Fruit fly (Drosophila melanogaster) whole organism, embryonic: ENCODE measurements around the gene dock.
A peak's percentile ranks its signal among the peaks of the same experiment; 100 is the strongest.

Source experiments
- Abd-B ChIP-seq: fragments of 200-800 bp; sonication (Bioruptor generic); optimal IDR thresholded peaks from 2 replicates; lab custom pipeline; 2018; ENCODE audit warnings: missing biosample characterization, mild to moderate bottlenecking, missing genetic modification characterization, moderate library complexity
- B-H2 ChIP-seq: fragments of 200-800 bp; sonication (Bioruptor generic); optimal IDR thresholded peaks from 2 replicates; lab custom pipeline; 2018; ENCODE audit warnings: missing biosample characterization, mild to moderate bottlenecking, missing genetic modification characterization
- Bdp1 ChIP-seq: fragments of 200-800 bp; sonication (Bioruptor generic); optimal IDR thresholded peaks from 3 replicates; lab custom pipeline; 2016; ENCODE audit warnings: missing biosample characterization, missing genetic modification characterization
- Bteb2 ChIP-seq: fragments of 200-800 bp; sonication (Bioruptor generic); optimal IDR thresholded peaks from 2 replicates; lab custom pipeline; 2016; ENCODE audit warnings: missing biosample characterization, missing genetic modification characterization
- CG10147 ChIP-seq: fragments of 200-800 bp; sonication (Bioruptor generic); optimal IDR thresholded peaks from 2 replicates; lab custom pipeline; 2019; ENCODE audit warnings: missing biosample characterization, mild to moderate bottlenecking, missing genetic modification characterization, moderate library complexity
- CG10654 ChIP-seq: fragments of 200-800 bp; sonication (Bioruptor generic); optimal IDR thresholded peaks from 2 replicates; lab custom pipeline; 2016; ENCODE audit warnings: missing biosample characterization, missing genetic modification characterization
- CG10979 ChIP-seq: fragments of 200-800 bp; sonication (Bioruptor generic); optimal IDR thresholded peaks from 2 replicates; lab custom pipeline; 2018; ENCODE audit warnings: missing biosample characterization, mild to moderate bottlenecking, missing genetic modification characterization, moderate library complexity
- CG11695 ChIP-seq: fragments of 200-800 bp; sonication (Bioruptor generic); IDR thresholded peaks from 3 replicates; pipeline ENCODE4 v1.3.6; 2022; ENCODE audit warnings: missing biosample characterization, missing genetic modification characterization
- CG12744 ChIP-seq: fragments of 200-800 bp; sonication (Bioruptor generic); optimal IDR thresholded peaks from 2 replicates; lab custom pipeline; 2016; ENCODE audit warnings: missing biosample characterization, missing genetic modification characterization
- CG15269 ChIP-seq: fragments of 200-800 bp; sonication (Bioruptor generic); optimal IDR thresholded peaks from 2 replicates; lab custom pipeline; 2018; ENCODE audit warnings: missing biosample characterization, mild to moderate bottlenecking, missing genetic modification characterization, moderate library complexity
- CG17361 ChIP-seq: fragments of 200-800 bp; sonication (Bioruptor generic); IDR thresholded peaks from 3 replicates; pipeline ENCODE4 v1.3.6; 2022; ENCODE audit warnings: missing biosample characterization, missing genetic modification characterization
- CG17385 ChIP-seq: fragments of 200-800 bp; sonication (Bioruptor generic); optimal IDR thresholded peaks from 3 replicates; lab custom pipeline; 2018; ENCODE audit warnings: missing biosample characterization, mild to moderate bottlenecking, missing genetic modification characterization
- CG2875 ChIP-seq: fragments of 200-800 bp; sonication (Bioruptor generic); optimal IDR thresholded peaks from 2 replicates; lab custom pipeline; 2017; ENCODE audit warnings: missing biosample characterization, mild to moderate bottlenecking, missing genetic modification characterization, missing genetic modification reagents
- CG31441 ChIP-seq: fragments of 200-800 bp; sonication (Bioruptor generic); IDR thresholded peaks from 2 replicates; pipeline ENCODE4 v1.3.6; 2022; ENCODE audit warnings: missing biosample characterization, missing genetic modification characterization
- CG3281 ChIP-seq: fragments of 200-800 bp; sonication (Bioruptor generic); optimal IDR thresholded peaks from 3 replicates; lab custom pipeline; 2017; ENCODE audit warnings: missing biosample characterization, mild to moderate bottlenecking, missing genetic modification characterization
- CG34376 ChIP-seq: fragments of 200-800 bp; sonication (Bioruptor generic); optimal IDR thresholded peaks from 2 replicates; lab custom pipeline; 2018; ENCODE audit warnings: missing biosample characterization, mild to moderate bottlenecking, missing genetic modification characterization
- CG3995 ChIP-seq: fragments of 200-800 bp; sonication (Bioruptor generic); optimal IDR thresholded peaks from 3 replicates; lab custom pipeline; 2016; ENCODE audit warnings: missing biosample characterization, missing genetic modification characterization
- CG4424 ChIP-seq: fragments of 200-800 bp; sonication (Bioruptor generic); optimal IDR thresholded peaks from 3 replicates; lab custom pipeline; 2016; ENCODE audit warnings: missing biosample characterization, missing genetic modification characterization
- CG4730 ChIP-seq: fragments of 200-800 bp; sonication (Bioruptor generic); IDR thresholded peaks from 2 replicates; pipeline ENCODE4 v1.3.6; 2022; ENCODE audit warnings: missing biosample characterization, missing genetic modification characterization
- CG8290 ChIP-seq, 3 experiments: fragments of 200-800 bp; sonication (Bioruptor generic); optimal IDR thresholded peaks; 2 replicates each; lab custom pipeline; 2016 to 2019; ENCODE audit warnings: missing biosample characterization in 3 of 3, missing genetic modification characterization in 3 of 3, mild to moderate bottlenecking in 2 of 3, moderate library complexity in 1 of 3
- CG8765 ChIP-seq: fragments of 200-800 bp; sonication (Bioruptor generic); IDR thresholded peaks from 2 replicates; pipeline ENCODE4 v1.3.6; 2022; ENCODE audit warnings: missing biosample characterization, missing genetic modification characterization
- CG9797 ChIP-seq: fragments of 200-800 bp; sonication (Bioruptor generic); optimal IDR thresholded peaks from 3 replicates; lab custom pipeline; 2018; ENCODE audit warnings: missing biosample characterization, mild to moderate bottlenecking, missing genetic modification characterization
- Dek ChIP-seq: fragments of 200-800 bp; sonication (Bioruptor generic); optimal IDR thresholded peaks from 3 replicates; lab custom pipeline; 2019; ENCODE audit warnings: missing biosample characterization, mild to moderate bottlenecking, missing genetic modification characterization, moderate library complexity
- E2f2 ChIP-seq: fragments of 200-800 bp; sonication (Bioruptor generic); IDR thresholded peaks from 2 replicates; pipeline ENCODE4 v1.3.6; 2022; ENCODE audit warnings: missing biosample characterization, missing genetic modification characterization
- ERR ChIP-seq: fragments of 200-800 bp; sonication (Bioruptor generic); optimal IDR thresholded peaks from 2 replicates; lab custom pipeline; 2016; ENCODE audit warnings: missing biosample characterization, missing genetic modification characterization
- Ets97D ChIP-seq: fragments of 200-800 bp; sonication (Bioruptor generic); optimal IDR thresholded peaks from 3 replicates; lab custom pipeline; 2016; ENCODE audit warnings: missing biosample characterization, missing genetic modification characterization
- HHEX ChIP-seq: fragments of 200-800 bp; sonication (Bioruptor generic); optimal IDR thresholded peaks from 3 replicates; lab custom pipeline; 2017; ENCODE audit warnings: missing biosample characterization, mild to moderate bottlenecking, missing genetic modification characterization, missing genetic modification reagents
- Jarid2 ChIP-seq: fragments of 200-800 bp; sonication (Bioruptor generic); optimal IDR thresholded peaks from 3 replicates; lab custom pipeline; 2017; ENCODE audit warnings: mild to moderate bottlenecking, missing biosample characterization, missing genetic modification reagents, missing genetic modification characterization
- Mrtf ChIP-seq: fragments of 200-800 bp; sonication (Bioruptor generic); IDR thresholded peaks from 3 replicates; pipeline ENCODE4 v1.3.6; 2022; ENCODE audit warnings: missing biosample characterization, missing genetic modification characterization
- NK7.1 ChIP-seq: fragments of 200-800 bp; sonication (Bioruptor generic); optimal IDR thresholded peaks from 3 replicates; lab custom pipeline; 2016; ENCODE audit warnings: missing biosample characterization, missing genetic modification characterization
- Opbp ChIP-seq: fragments of 200-800 bp; sonication (Bioruptor generic); IDR thresholded peaks from 3 replicates; pipeline ENCODE4 v1.3.6; 2022; ENCODE audit warnings: missing biosample characterization, missing genetic modification characterization; ENCODE audit not compliant: partially characterized antibody
- Side ChIP-seq: fragments of 200-800 bp; sonication (Bioruptor generic); optimal IDR thresholded peaks from 2 replicates; lab custom pipeline; 2016; ENCODE audit warnings: missing biosample characterization, missing genetic modification characterization
- Ssrp ChIP-seq: fragments of 200-800 bp; sonication (Bioruptor generic); optimal IDR thresholded peaks from 2 replicates; lab custom pipeline; 2018; ENCODE audit warnings: missing biosample characterization, mild to moderate bottlenecking, missing genetic modification characterization, moderate library complexity
- Tbp ChIP-seq: fragments of >200 bp; optimal IDR thresholded peaks from 2 replicates; lab custom pipeline; 2018; ENCODE audit warnings: missing biosample characterization, missing genetic modification characterization
- Vsx1 ChIP-seq: fragments of 200-800 bp; sonication (Bioruptor generic); optimal IDR thresholded peaks from 2 replicates; lab custom pipeline; 2017; ENCODE audit warnings: missing biosample characterization, mild to moderate bottlenecking, missing genetic modification characterization, missing genetic modification reagents
- bbx ChIP-seq: fragments of 200-800 bp; sonication (Bioruptor generic); IDR thresholded peaks from 2 replicates; pipeline ENCODE4 v1.3.6; 2022; ENCODE audit warnings: missing biosample characterization, missing genetic modification characterization; ENCODE audit not compliant: partially characterized antibody
- cg ChIP-seq: fragments of 200-800 bp; sonication (Bioruptor generic); optimal IDR thresholded peaks from 3 replicates; lab custom pipeline; 2019; ENCODE audit warnings: missing biosample characterization, mild to moderate bottlenecking, missing genetic modification characterization, moderate library complexity
- crol ChIP-seq: fragments of 200-800 bp; sonication (Bioruptor generic); IDR thresholded peaks from 2 replicates; pipeline ENCODE4 v1.3.6; 2022; ENCODE audit warnings: missing biosample characterization, missing genetic modification characterization
- dati ChIP-seq: fragments of 200-800 bp; sonication (Bioruptor generic); IDR thresholded peaks from 2 replicates; pipeline ENCODE4 v1.3.6; 2022; ENCODE audit warnings: missing biosample characterization, missing genetic modification characterization
- ftz-f1 ChIP-seq: fragments of 200-800 bp; sonication (Bioruptor generic); optimal IDR thresholded peaks from 2 replicates; lab custom pipeline; 2016; ENCODE audit warnings: missing biosample characterization, missing genetic modification characterization
- gem ChIP-seq: fragments of 200-800 bp; sonication (Bioruptor generic); optimal IDR thresholded peaks from 2 replicates; lab custom pipeline; 2019; ENCODE audit warnings: missing biosample characterization, mild to moderate bottlenecking, missing genetic modification characterization, moderate library complexity
- gsb-n ChIP-seq: fragments of 200-800 bp; sonication (Bioruptor generic); optimal IDR thresholded peaks from 3 replicates; lab custom pipeline; 2018; ENCODE audit warnings: missing biosample characterization, mild to moderate bottlenecking, missing genetic modification characterization
- knrl ChIP-seq: fragments of 200-800 bp; sonication (Bioruptor generic); IDR thresholded peaks from 3 replicates; pipeline ENCODE4 v1.3.6; 2022; ENCODE audit warnings: missing biosample characterization, missing genetic modification characterization; ENCODE audit not compliant: partially characterized antibody
- pita ChIP-seq: fragments of 200-800 bp; sonication (Bioruptor generic); optimal IDR thresholded peaks from 2 replicates; lab custom pipeline; 2017; ENCODE audit warnings: missing biosample characterization, mild to moderate bottlenecking, missing genetic modification characterization
- pros ChIP-seq: fragments of 200-800 bp; sonication (Bioruptor generic); optimal IDR thresholded peaks from 3 replicates; lab custom pipeline; 2019; ENCODE audit warnings: missing biosample characterization, mild to moderate bottlenecking, missing genetic modification characterization, moderate library complexity
- rib ChIP-seq: fragments of 200-800 bp; sonication (Bioruptor generic); IDR thresholded peaks from 2 replicates; pipeline ENCODE4 v1.3.6; 2022; ENCODE audit warnings: missing biosample characterization, missing genetic modification characterization
- sens ChIP-seq: fragments of 200-800 bp; sonication (Bioruptor generic); peaks from one replicate; lab custom pipeline; 2016; ENCODE audit warnings: missing biosample characterization, missing genetic modification characterization
- shn ChIP-seq: fragments of 200-800 bp; sonication (Bioruptor generic); optimal IDR thresholded peaks from 3 replicates; lab custom pipeline; 2016; ENCODE audit warnings: missing biosample characterization, missing genetic modification characterization
- ttk ChIP-seq: fragments of 200-800 bp; sonication (Bioruptor generic); IDR thresholded peaks from 2 replicates; pipeline ENCODE4 v2.1.2; 2022; ENCODE audit warnings: missing biosample characterization, missing genetic modification characterization
- unpg ChIP-seq: fragments of 200-800 bp; sonication (Bioruptor generic); optimal IDR thresholded peaks from 3 replicates; lab custom pipeline; 2018; ENCODE audit warnings: missing biosample characterization, mild to moderate bottlenecking, missing genetic modification characterization, moderate library complexity

dock gene

dm6 chr2L:850727-851257 is 25.0 kb downstream of the dock start, which contains the start of gene drongo (continued):
- TF ChIP-seq sens, result peak; percentile 86
- TF ChIP-seq shn (GFP tag; lab: Kevin White, UChicago), result no peak
- no peak for TF ChIP-seq CG10654 (GFP tag; lab: Kevin White, UChicago)
- TF ChIP-seq CG2875 (GFP tag; lab: Kevin White, UChicago), result no peak
- no peak for TF ChIP-seq dati
- peak; percentile 41 for TF ChIP-seq CG3281 (GFP tag; lab: Kevin White, UChicago)
- TF ChIP-seq Jarid2, result peak; percentile 97
- no peak for TF ChIP-seq Mrtf (GFP tag; lab: Robert Waterston, UW)
- TF ChIP-seq CG3995 (GFP tag; lab: Kevin White, UChicago), result peak; percentile 17
- TF ChIP-seq CG4730, result no peak
- peak; percentile 38 for TF ChIP-seq CG8290 (GFP tag; optimal IDR thresholded peaks at IDR 0.05; lab: Kevin White, UChicago)
- peak; percentile 47 to 85 for TF ChIP-seq CG8290 (tag; optimal IDR thresholded peaks at IDR 0.05; lab: Kevin White, UChicago)
- TF ChIP-seq ftz-f1 (GFP tag; lab: Kevin White, UChicago), result peak; percentile 9
- no peak for TF ChIP-seq CG10147 (GFP tag; lab: Kevin White, UChicago)
- no peak for TF ChIP-seq gem
- no peak for TF ChIP-seq CG11695
- no peak for TF ChIP-seq Abd-B (GFP tag; lab: Kevin White, UChicago)
- peak; percentile 57 for TF ChIP-seq CG34376
- no peak for TF ChIP-seq CG10979 (tag; lab: Kevin White, UChicago)
- TF ChIP-seq Bdp1 (GFP tag; lab: Kevin White, UChicago), result no peak
- no peak for TF ChIP-seq Side (GFP tag; lab: Kevin White, UChicago)
- TF ChIP-seq CG4424 (GFP tag; lab: Kevin White, UChicago), result no peak
- peak; percentile 42 for TF ChIP-seq pros (GFP tag; lab: Kevin White, UChicago)
- no peak for TF ChIP-seq Ssrp (tag; lab: Kevin White, UChicago)
- TF ChIP-seq Dek (tag; lab: Kevin White, UChicago), result no peak
- peak; percentile 60 for TF ChIP-seq CG17385 (GFP tag; lab: Kevin White, UChicago)
- peak; percentile 74 for TF ChIP-seq pita (GFP tag; lab: Kevin White, UChicago)
- TF ChIP-seq CG12744, result no peak
- peak; percentile 57 for TF ChIP-seq B-H2
- peak; percentile 24 for TF ChIP-seq CG15269 (tag; lab: Kevin White, UChicago)
- peak; percentile 97 for TF ChIP-seq CG9797
- no peak; the same call in 1 of the 2 replicates for TF ChIP-seq CG31441
- TF ChIP-seq ttk (GFP tag; lab: Robert Waterston, UW), result no peak
- TF ChIP-seq CG8765 (GFP tag; lab: Robert Waterston, UW), result no peak
- peak; percentile 75 for TF ChIP-seq Opbp (GFP tag; lab: Robert Waterston, UW)
- peak; percentile 32; the same call in 1 of the 3 replicates for TF ChIP-seq knrl (GFP tag; lab: Robert Waterston, UW)
- peak; percentile 97 for TF ChIP-seq E2f2 (GFP tag; lab: Robert Waterston, UW)
- TF ChIP-seq rib (GFP tag; lab: Robert Waterston, UW), result peak; percentile 85
- TF ChIP-seq ERR (GFP tag; lab: Kevin White, UChicago), result peak; percentile 1
- peak; percentile 54 for TF ChIP-seq HHEX (GFP tag; lab: Kevin White, UChicago)
- peak; percentile 9 for TF ChIP-seq Vsx1
- no peak for TF ChIP-seq Bteb2 (GFP tag; lab: Kevin White, UChicago)
- peak; percentile 46; the same call in 1 of the 2 replicates for TF ChIP-seq crol (GFP tag; lab: Robert Waterston, UW)
- TF ChIP-seq bbx (GFP tag; lab: Robert Waterston, UW), result peak; percentile 65
- peak; percentile 66 for TF ChIP-seq Ets97D (GFP tag; lab: Kevin White, UChicago)
- TF ChIP-seq cg, result peak; percentile 80
- TF ChIP-seq gsb-n (tag; lab: Kevin White, UChicago), result peak; percentile 39
- TF ChIP-seq unpg (GFP tag; lab: Kevin White, UChicago), result no peak
- no peak for TF ChIP-seq Tbp
- TF ChIP-seq NK7.1 (GFP tag; lab: Kevin White, UChicago), result no peak
- no peak for TF ChIP-seq CG17361
